Worm (Caenorhabditis elegans): Measurements from ENCODE around the gene F46F5.13.

- TF ChIP-seq unc-55 (GFP tag; optimal IDR thresholded peaks at IDR 0.05) (no peak), mec-3 (tag; optimal IDR thresholded peaks at IDR 0.05; ENCODE audit: borderline replicate concordance) (no peak), dmd-4 (tag; optimal IDR thresholded peaks at IDR 0.05; ENCODE audit: borderline replicate concordance) (no peak), unc-42 (tag; optimal IDR thresholded peaks at IDR 0.05) (no peak), hlh-13 (GFP tag; optimal IDR thresholded peaks at IDR 0.05) (no peak), fkh-10 (GFP tag; optimal IDR thresholded peaks at IDR 0.05) (no peak)
These were observed 17.4 kb downstream of the F46F5.13 start, which contains the start of gene F46F5.7 for ce11 chrII:820519-820918.

Data from whole organism, late embryonic.